Fruit fly (Drosophila melanogaster): Measurements from ENCODE around the gene Sdr.

Sdr gene

DNA sequence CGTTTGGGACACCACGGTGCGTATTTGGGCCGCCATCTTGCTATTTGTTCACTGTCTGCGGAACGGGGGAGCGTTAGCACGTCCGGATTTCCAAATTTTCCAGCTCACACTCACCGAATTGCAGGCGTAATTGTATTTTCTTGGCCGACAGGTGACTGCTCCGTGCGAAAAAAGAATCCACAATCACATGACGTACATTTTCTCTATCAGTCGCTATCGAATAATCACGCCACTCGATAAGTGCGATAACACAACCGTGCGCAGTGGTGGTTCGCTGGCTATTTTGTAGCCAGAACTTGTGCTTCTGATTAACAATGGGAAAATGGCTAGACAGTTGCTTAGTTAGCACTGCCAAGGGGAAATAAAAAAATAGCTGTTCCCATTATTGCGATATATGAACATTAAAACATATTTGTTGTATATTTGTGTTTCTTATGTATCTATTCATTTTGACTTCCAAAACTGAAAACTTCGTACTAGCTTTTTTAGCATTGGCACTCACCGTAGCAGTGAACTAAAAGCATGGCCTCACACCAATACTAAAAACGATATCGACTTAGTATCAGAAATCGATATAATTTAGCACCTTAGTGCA is 14.5 kb upstream of the Sdr start, which contains the start of gene VhaPPA1-1 (continued):
- TF ChIP-seq HmgD (GFP tag; optimal IDR thresholded peaks at IDR 0.05) (peak; percentile 83), CG6272 (GFP tag; IDR thresholded peaks at IDR 0.05) (no peak), CG13624 (GFP tag; optimal IDR thresholded peaks at IDR 0.05) (peak; percentile 62), Ptx1 (GFP tag; IDR thresholded peaks at IDR 0.05) (no peak), mld (GFP tag; IDR thresholded peaks at IDR 0.05; ENCODE audit: partially characterized antibody) (no peak), hth (optimal IDR thresholded peaks at IDR 0.05) (no peak), CG11085 (GFP tag; IDR thresholded peaks at IDR 0.05) (no peak), CG6765 (GFP tag; optimal IDR thresholded peaks at IDR 0.05) (no peak), Tbp (GFP tag; optimal IDR thresholded peaks at IDR 0.05) (peak; percentile 51), z (GFP tag; IDR thresholded peaks at IDR 0.05) (no peak), bigmax (GFP tag; optimal IDR thresholded peaks at IDR 0.05) (no peak), CG11560 (tag; IDR thresholded peaks at IDR 0.05) (peak; percentile 99), Dll (GFP tag; IDR thresholded peaks at IDR 0.05; ENCODE audit: partially characterized antibody) (peak; percentile 60; the same call in 2 of the 4 replicates), chm (GFP tag; IDR thresholded peaks at IDR 0.05) (peak; percentile 57; the same call in 1 of the 2 replicates), CG17829 (tag; optimal IDR thresholded peaks at IDR 0.05) (peak; percentile 65), E2f1 (GFP tag; IDR thresholded peaks at IDR 0.05) (no peak), tna (GFP tag; IDR thresholded peaks at IDR 0.05; ENCODE audit: partially characterized antibody) (no peak), ERR (GFP tag; optimal IDR thresholded peaks at IDR 0.05) (no peak), CG4707 (GFP tag; optimal IDR thresholded peaks at IDR 0.05) (no peak), CG15269 (tag; optimal IDR thresholded peaks at IDR 0.05) (no peak), vfl (GFP tag; optimal IDR thresholded peaks at IDR 0.05) (no peak), Side (GFP tag; optimal IDR thresholded peaks at IDR 0.05) (no peak), gcm (GFP tag; optimal IDR thresholded peaks at IDR 0.05) (no peak), CG6654 (GFP tag; optimal IDR thresholded peaks at IDR 0.05) (no peak), ttk (GFP tag; IDR thresholded peaks at IDR 0.05) (no peak), nerfin-2 (GFP tag; IDR thresholded peaks at IDR 0.05; ENCODE audit: partially characterized antibody) (no peak; the same call in 1 of the 2 replicates), CG11398 (GFP tag; optimal IDR thresholded peaks at IDR 0.05) (no peak), sima (GFP tag; optimal IDR thresholded peaks at IDR 0.05) (no peak), unpg (GFP tag; optimal IDR thresholded peaks at IDR 0.05) (peak; percentile 6), Sox102F (GFP tag; optimal IDR thresholded peaks at IDR 0.05) (no peak), Dip3 (GFP tag; optimal IDR thresholded peaks at IDR 0.05) (no peak), pum (GFP tag; optimal IDR thresholded peaks at IDR 0.05) (no peak), CG30431 (GFP tag; optimal IDR thresholded peaks at IDR 0.05) (no peak), CG12769 (tag; optimal IDR thresholded peaks at IDR 0.05) (no peak), sisA (GFP tag; IDR thresholded peaks at IDR 0.05) (no peak), CG3847 (GFP tag; IDR thresholded peaks at IDR 0.05) (no peak), CG42726 (GFP tag; IDR thresholded peaks at IDR 0.05; ENCODE audit: partially characterized antibody) (no peak), CG30020 (tag; optimal IDR thresholded peaks at IDR 0.05) (peak; percentile 65), CG10565 (GFP tag; optimal IDR thresholded peaks at IDR 0.05) (no peak), E2f2 (GFP tag; IDR thresholded peaks at IDR 0.05) (peak; percentile 60; the same call in 1 of the 2 replicates), Rfx (GFP tag; IDR thresholded peaks at IDR 0.05) (0 out of 2 replicates have a peak, but pooled peaks have one; percentile 4), Ets65A (GFP tag) (peak; percentile 63), cg (GFP tag; optimal IDR thresholded peaks at IDR 0.05) (no peak), CG9876 (GFP tag; optimal IDR thresholded peaks at IDR 0.05) (no peak), CG17912 (GFP tag; optimal IDR thresholded peaks at IDR 0.05) (no peak), CG10209 (GFP tag; optimal IDR thresholded peaks at IDR 0.05) (no peak), onecut (GFP tag; IDR thresholded peaks at IDR 0.05) (no peak), HmgZ (tag; optimal IDR thresholded peaks at IDR 0.05) (peak; percentile 42), CG32532 (GFP tag; IDR thresholded peaks at IDR 0.05) (peak; percentile 8; the same call in 1 of the 2 replicates), HLH4C (GFP tag; IDR thresholded peaks at IDR 0.05; ENCODE audit: partially characterized antibody) (peak; percentile 61), GATAe (GFP tag; conservative IDR thresholded peaks at IDR 0.05) (no peak)

Data from whole organism, embryonic.